Worm (Caenorhabditis elegans): ENCODE data around the gene F09F9.1.

ce11 chrX:4068180-4068579, 46.9 kb upstream of the F09F9.1 start:
- TF ChIP-seq ztf-29 (GFP tag; IDR thresholded peaks at IDR 0.05) (no peak), ref-1 (GFP tag; conservative IDR thresholded peaks at IDR 0.05) (no peak), flt-1 (GFP tag; IDR thresholded peaks at IDR 0.05) (no peak), tab-1 (GFP tag; IDR thresholded peaks at IDR 0.05) (no peak)

All from whole organism, midembryonic.